Worm (Caenorhabditis elegans) whole organism, midembryonic: ENCODE measurements around the gene M106.2.

Experiments used
- T22C8.4 ChIP-seq: fragments of 200-800 bp; sonication (Bioruptor generic); IDR thresholded peaks from 2 replicates; pipeline ENCODE4 v1.3.6; 2022; ENCODE audit warnings: missing genetic modification characterization, missing compliant biosample characterization
- cog-1 ChIP-seq: sonication (generic microtip); optimal IDR thresholded peaks from 2 replicates; lab custom pipeline; 2016; ENCODE audit warnings: missing genetic modification characterization, missing compliant biosample characterization
- flt-1 ChIP-seq: fragments of 200-800 bp; sonication (Bioruptor generic); IDR thresholded peaks from 2 replicates; pipeline ENCODE4 v1.3.6; 2022; ENCODE audit warnings: missing genetic modification characterization, missing compliant biosample characterization
- klf-2 ChIP-seq: fragments of 200-800 bp; sonication (Bioruptor generic); conservative IDR thresholded peaks from 2 replicates; pipeline ENCODE4 v1.3.6; 2022; ENCODE audit warnings: missing genetic modification reagents, missing genetic modification characterization, missing compliant biosample characterization
- med-1 ChIP-seq: sonication (generic microtip); optimal IDR thresholded peaks from 2 replicates; lab custom pipeline; 2017; ENCODE audit warnings: missing genetic modification characterization, mild to moderate bottlenecking, missing compliant biosample characterization, antibody characterized with exemption, missing genetic modification reagents; ENCODE audit not compliant: insufficient read depth
- ref-1 ChIP-seq: fragments of 200-800 bp; sonication (Bioruptor generic); conservative IDR thresholded peaks from 2 replicates; pipeline ENCODE4 v1.3.6; 2022; ENCODE audit warnings: missing genetic modification reagents, missing genetic modification characterization, missing compliant biosample characterization
- tab-1 ChIP-seq: fragments of 200-800 bp; sonication (Bioruptor generic); IDR thresholded peaks from 2 replicates; pipeline ENCODE4 v1.3.6; 2022; ENCODE audit warnings: missing genetic modification characterization, missing compliant biosample characterization
- ztf-23 ChIP-seq: fragments of 200-800 bp; sonication (Bioruptor generic); IDR thresholded peaks from 2 replicates; pipeline ENCODE4 v1.3.6; 2022; ENCODE audit warnings: missing genetic modification reagents, missing genetic modification characterization, missing compliant biosample characterization
- ztf-29 ChIP-seq: fragments of 200-800 bp; sonication (Bioruptor generic); IDR thresholded peaks from 2 replicates; pipeline ENCODE4 v1.3.6; 2022; ENCODE audit warnings: missing genetic modification reagents, missing genetic modification characterization, missing compliant biosample characterization

Gene M106.2

ce11 chrII:10849903-10850302 is at the start of gene M106.2:
M106.2 (minus strand) TSS chrII:10850003.
- no peak for TF ChIP-seq med-1 (GFP tag; lab: Kevin White, UChicago)
- no peak for TF ChIP-seq ztf-23
- TF ChIP-seq tab-1, result no peak
- TF ChIP-seq ref-1, result no peak
- no peak for TF ChIP-seq flt-1
- TF ChIP-seq ztf-29 (GFP tag; lab: Robert Waterston, UW), result no peak
- TF ChIP-seq T22C8.4 (GFP tag; lab: Robert Waterston, UW), result no peak
- no peak for TF ChIP-seq klf-2 (GFP tag; lab: Robert Waterston, UW)
- no peak for TF ChIP-seq cog-1

- TF ChIP-seq med-1 (GFP tag; lab: Kevin White, UChicago) (no peak), T22C8.4 (GFP tag; lab: Robert Waterston, UW) (no peak), ref-1 (no peak), ztf-23 (no peak), tab-1 (no peak), cog-1 (no peak), ztf-29 (GFP tag; lab: Robert Waterston, UW) (no peak), flt-1 (no peak), klf-2 (GFP tag; lab: Robert Waterston, UW) (no peak)
Observed at ce11 chrII:10898998-10899397, 49.2 kb upstream of the M106.2 start.

- no peak for TF ChIP-seq ztf-23
- TF ChIP-seq med-1 (GFP tag; lab: Kevin White, UChicago), result no peak
- no peak for TF ChIP-seq tab-1
- no peak for TF ChIP-seq cog-1
- no peak for TF ChIP-seq T22C8.4 (GFP tag; lab: Robert Waterston, UW)
- no peak for TF ChIP-seq ref-1
- TF ChIP-seq klf-2 (GFP tag; lab: Robert Waterston, UW), result no peak
- no peak for TF ChIP-seq flt-1
- TF ChIP-seq ztf-29 (GFP tag; lab: Robert Waterston, UW), result no peak
Observed at ce11 chrII:10895959-10896358, 46.2 kb upstream of the M106.2 start.

- no peak for TF ChIP-seq T22C8.4 (GFP tag; lab: Robert Waterston, UW)
- no peak for TF ChIP-seq cog-1
- no peak for TF ChIP-seq flt-1
- no peak for TF ChIP-seq klf-2 (GFP tag; lab: Robert Waterston, UW)
- TF ChIP-seq med-1 (GFP tag; lab: Kevin White, UChicago), result no peak
- TF ChIP-seq ref-1, result no peak
- no peak for TF ChIP-seq ztf-29 (GFP tag; lab: Robert Waterston, UW)
- TF ChIP-seq ztf-23, result no peak
- no peak for TF ChIP-seq tab-1
Observed at ce11 chrII:10894996-10895395, 45.2 kb upstream of the M106.2 start, which contains the start of gene sra-10. sra-10 (minus strand) TSS chrII:10895096.

ce11 chrII:10888979-10889378 is 39.2 kb upstream of the M106.2 start, which contains the start of gene ptr-8:
ptr-8 (plus strand) TSS chrII:10889279.
- TF ChIP-seq klf-2 (GFP tag; lab: Robert Waterston, UW) (no peak), ztf-29 (GFP tag; lab: Robert Waterston, UW) (no peak), ztf-23 (no peak), med-1 (GFP tag; lab: Kevin White, UChicago) (no peak), T22C8.4 (GFP tag; lab: Robert Waterston, UW) (no peak), cog-1 (no peak), flt-1 (no peak), tab-1 (no peak), ref-1 (no peak)

ce11 chrII:10887097-10887496 is 37.3 kb upstream of the M106.2 start:
- TF ChIP-seq ztf-23 (no peak), tab-1 (no peak), ztf-29 (GFP tag; lab: Robert Waterston, UW) (no peak), flt-1 (no peak), cog-1 (no peak), med-1 (GFP tag; lab: Kevin White, UChicago) (no peak), T22C8.4 (GFP tag; lab: Robert Waterston, UW) (no peak), klf-2 (GFP tag; lab: Robert Waterston, UW) (no peak), ref-1 (no peak)

ce11 chrII:10885868-10886514 is 36.2 kb upstream of the M106.2 start, which contains the start of gene F44F4.3:
F44F4.3 (minus strand) TSS chrII:10885918.
- TF ChIP-seq ztf-23 (no peak), tab-1 (no peak), med-1 (GFP tag; lab: Kevin White, UChicago) (no peak), flt-1 (no peak), T22C8.4 (GFP tag; lab: Robert Waterston, UW) (no peak), ref-1 (no peak), cog-1 (no peak), klf-2 (GFP tag; lab: Robert Waterston, UW) (no peak), ztf-29 (GFP tag; lab: Robert Waterston, UW) (no peak)

ce11 chrII:10885250-10885649 is 35.4 kb upstream of the M106.2 start:
- TF ChIP-seq tab-1, result no peak
- TF ChIP-seq ztf-29 (GFP tag; lab: Robert Waterston, UW), result no peak
- no peak for TF ChIP-seq med-1 (GFP tag; lab: Kevin White, UChicago)
- TF ChIP-seq cog-1, result no peak
- TF ChIP-seq T22C8.4 (GFP tag; lab: Robert Waterston, UW), result no peak
- no peak for TF ChIP-seq ztf-23
- no peak for TF ChIP-seq ref-1
- no peak for TF ChIP-seq klf-2 (GFP tag; lab: Robert Waterston, UW)
- no peak for TF ChIP-seq flt-1

ce11 chrII:10884396-10884795 is 34.6 kb upstream of the M106.2 start, which contains the start of gene egg-3:
egg-3 (minus strand) TSS chrII:10884441.
- no peak for TF ChIP-seq ref-1
- no peak for TF ChIP-seq med-1 (GFP tag; lab: Kevin White, UChicago)
- TF ChIP-seq cog-1, result no peak
- no peak for TF ChIP-seq ztf-23
- TF ChIP-seq tab-1, result no peak
- TF ChIP-seq T22C8.4 (GFP tag; lab: Robert Waterston, UW), result no peak

- TF ChIP-seq klf-2 (GFP tag; lab: Robert Waterston, UW) (no peak), cog-1 (no peak), ref-1 (no peak), T22C8.4 (GFP tag; lab: Robert Waterston, UW) (no peak), ztf-29 (GFP tag; lab: Robert Waterston, UW) (no peak), ztf-23 (no peak), tab-1 (no peak), flt-1 (no peak), med-1 (GFP tag; lab: Kevin White, UChicago) (no peak)
Observed at ce11 chrII:10880625-10881024, 30.8 kb upstream of the M106.2 start, which contains the start of gene lurp-1. lurp-1 (plus strand) TSS chrII:10880925.
